Fruit fly (Drosophila melanogaster): Measurements from ENCODE around the gene CG31213.

The CG31213 gene

DNA sequence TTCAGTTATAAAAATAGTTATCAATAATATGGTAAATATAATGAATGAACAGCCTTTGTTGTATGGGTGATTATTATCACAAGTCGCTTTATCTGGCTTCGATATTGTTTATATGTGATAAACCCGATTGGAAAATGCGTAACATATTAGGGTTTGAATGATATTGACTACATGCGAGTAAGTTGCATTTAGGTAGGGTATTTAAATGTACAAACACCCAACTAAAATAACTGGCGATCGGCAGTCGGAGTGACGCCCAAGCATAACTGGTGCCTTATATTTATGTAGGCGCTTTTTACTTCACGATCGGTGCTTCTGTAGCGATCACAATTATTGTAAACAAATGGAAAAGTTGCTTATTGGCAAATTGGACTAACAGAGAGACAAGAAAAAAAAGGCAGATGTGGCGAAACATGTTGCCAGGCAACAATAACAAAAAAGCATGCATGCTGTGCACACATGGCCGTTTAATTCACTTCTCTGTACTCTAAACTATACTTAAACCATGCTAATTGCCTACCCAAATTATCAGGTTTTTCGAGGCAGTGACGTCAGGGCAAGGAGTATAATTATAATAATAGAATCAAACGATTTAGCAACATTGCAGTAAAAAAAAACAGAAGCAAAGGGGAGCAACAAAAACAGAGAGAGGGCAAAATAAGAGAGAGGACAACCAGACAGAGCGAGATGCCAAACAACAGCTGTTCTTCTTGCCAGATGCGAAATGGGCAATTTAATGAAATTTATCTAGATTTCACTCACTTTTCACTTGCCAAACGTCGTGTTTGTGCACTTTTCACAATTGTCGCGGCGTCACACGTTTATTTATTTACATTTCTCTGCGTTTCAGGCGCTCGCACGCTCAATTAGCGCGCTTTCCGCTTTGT lies 34.9 kb downstream of the CG31213 start:
- no peak for TF ChIP-seq CG1620 (GFP tag; optimal IDR thresholded peaks at IDR 0.05)
- TF ChIP-seq tj (GFP tag; optimal IDR thresholded peaks at IDR 0.05), result peak; percentile 35
- peak; percentile 20 for TF ChIP-seq kay (GFP tag; ENCODE audit: borderline replicate concordance)
- TF ChIP-seq pad (GFP tag; optimal IDR thresholded peaks at IDR 0.05), result peak; percentile 57

DNA sequence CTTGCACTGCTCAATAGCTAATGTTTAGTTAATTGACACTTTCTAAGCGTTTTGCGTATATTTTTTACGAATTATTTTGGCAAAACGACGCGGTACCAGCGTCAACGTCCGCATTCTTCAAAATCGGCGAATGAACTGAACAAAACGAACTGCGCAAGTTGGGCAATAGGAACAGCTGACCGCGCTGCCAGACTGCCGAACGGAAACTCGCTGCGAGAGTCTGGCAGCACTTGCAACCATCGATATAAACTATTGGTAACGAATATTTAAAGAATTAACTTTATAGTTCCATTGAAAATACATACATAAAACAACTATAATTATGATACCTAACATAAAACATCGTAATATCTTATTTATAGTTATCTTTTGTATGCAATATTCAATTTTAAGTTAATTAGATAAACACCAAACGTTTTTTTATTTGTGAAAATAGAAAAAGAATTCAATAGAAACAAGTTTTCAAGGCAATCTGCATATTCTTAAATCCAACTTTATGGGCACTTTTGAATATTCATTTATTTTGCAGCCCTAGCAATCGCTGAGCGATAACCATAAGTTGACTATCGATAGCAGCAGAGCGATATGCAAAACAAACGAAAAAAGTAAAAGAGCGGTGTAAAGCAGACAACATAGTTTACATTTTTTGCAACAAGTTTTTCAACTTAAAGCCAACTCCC lies 35.8 kb downstream of the CG31213 start, which contains the start of the genes Hs6st and MED25:
Gene Hs6st, minus strand, starts transcription at position 141 of the 680 bp plus-strand sequence.
Gene MED25, plus strand, starts transcription at position 576 of the 680 bp plus-strand sequence.
- TF ChIP-seq Hr96 (GFP tag; optimal IDR thresholded peaks at IDR 0.05) (no peak), cic (GFP tag; optimal IDR thresholded peaks at IDR 0.05) (no peak), tj (GFP tag; optimal IDR thresholded peaks at IDR 0.05) (peak; percentile 2), CG11617 (GFP tag; optimal IDR thresholded peaks at IDR 0.05) (peak; percentile 41), kay (GFP tag; ENCODE audit: borderline replicate concordance) (no peak), CG33017 (tag; optimal IDR thresholded peaks at IDR 0.05) (no peak), cnc (optimal IDR thresholded peaks at IDR 0.05) (no peak), CG7101 (tag; optimal IDR thresholded peaks at IDR 0.05) (peak; percentile 26), CG7045 (GFP tag; optimal IDR thresholded peaks at IDR 0.05) (peak; percentile 50), toe (GFP tag; optimal IDR thresholded peaks at IDR 0.05) (peak; percentile 42), bab1 (GFP tag; optimal IDR thresholded peaks at IDR 0.05) (peak; percentile 77), Mnt (GFP tag; optimal IDR thresholded peaks at IDR 0.05) (peak; percentile 40), CG14711 (tag; optimal IDR thresholded peaks at IDR 0.05) (peak; percentile 68), CG5204 (GFP tag; optimal IDR thresholded peaks at IDR 0.05) (peak; percentile 47), pad (GFP tag; optimal IDR thresholded peaks at IDR 0.05) (peak; percentile 40), Crg-1 (GFP tag; optimal IDR thresholded peaks at IDR 0.05) (no peak), Clk (GFP tag; optimal IDR thresholded peaks at IDR 0.05) (peak; percentile 50), CG1620 (GFP tag; optimal IDR thresholded peaks at IDR 0.05) (peak; percentile 17), ovo (GFP tag; optimal IDR thresholded peaks at IDR 0.05) (peak; percentile 8), CG12768 (GFP tag; optimal IDR thresholded peaks at IDR 0.05) (peak; percentile 72)

DNA sequence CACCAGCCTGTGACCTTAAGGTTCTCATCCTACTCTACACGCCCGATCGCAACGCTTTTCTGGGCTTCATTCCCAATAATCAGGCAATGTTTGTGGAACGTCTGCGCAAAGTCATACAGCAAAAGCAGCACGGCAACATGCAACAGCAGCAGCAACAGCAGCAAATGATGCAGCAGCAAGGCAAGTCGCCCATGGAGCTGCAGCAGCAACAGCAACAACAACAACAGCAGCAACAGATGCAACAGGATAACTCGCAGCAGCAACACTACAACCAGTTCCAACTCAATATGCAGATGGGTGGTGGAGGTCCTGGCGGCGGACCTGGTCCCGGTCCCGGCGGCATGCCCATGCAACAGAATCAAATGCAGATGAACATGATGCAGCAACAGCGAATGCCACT lies 38.2 kb downstream of the CG31213 start:
- TF ChIP-seq CG33017 (tag; optimal IDR thresholded peaks at IDR 0.05), result no peak

DNA sequence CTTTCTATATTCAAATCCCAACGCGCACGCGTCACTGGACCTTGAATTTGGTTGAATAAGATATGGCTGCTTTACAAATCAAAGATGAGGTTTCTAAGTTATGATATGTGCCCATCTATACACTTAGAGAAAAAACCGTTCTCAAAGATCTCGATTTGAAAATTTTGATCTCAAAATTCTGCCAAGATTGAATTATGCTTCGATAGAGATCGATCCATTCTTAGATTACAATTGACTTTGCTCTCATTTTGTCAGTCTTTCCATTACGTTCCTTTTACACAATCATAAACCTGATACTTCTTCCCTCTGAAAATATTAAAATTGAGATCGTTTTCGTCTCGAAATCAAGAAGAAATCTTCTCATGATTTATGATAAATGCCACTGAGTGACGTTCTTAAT lies 40.0 kb downstream of the CG31213 start:
- TF ChIP-seq pad (GFP tag; optimal IDR thresholded peaks at IDR 0.05) (no peak), Mnt (GFP tag; optimal IDR thresholded peaks at IDR 0.05) (no peak), tj (GFP tag; optimal IDR thresholded peaks at IDR 0.05) (no peak), kay (GFP tag; ENCODE audit: borderline replicate concordance) (no peak), CG7045 (GFP tag; optimal IDR thresholded peaks at IDR 0.05) (no peak), CG5204 (GFP tag; optimal IDR thresholded peaks at IDR 0.05) (no peak), CG11617 (GFP tag; optimal IDR thresholded peaks at IDR 0.05) (no peak), CG7101 (tag; optimal IDR thresholded peaks at IDR 0.05) (no peak), bab1 (GFP tag; optimal IDR thresholded peaks at IDR 0.05) (no peak), CG33017 (tag; optimal IDR thresholded peaks at IDR 0.05) (no peak), Hr96 (GFP tag; optimal IDR thresholded peaks at IDR 0.05) (no peak), Crg-1 (GFP tag; optimal IDR thresholded peaks at IDR 0.05) (no peak), CG1620 (GFP tag; optimal IDR thresholded peaks at IDR 0.05) (no peak), cnc (optimal IDR thresholded peaks at IDR 0.05) (no peak), CG14711 (tag; optimal IDR thresholded peaks at IDR 0.05) (no peak), toe (GFP tag; optimal IDR thresholded peaks at IDR 0.05) (no peak), cic (GFP tag; optimal IDR thresholded peaks at IDR 0.05) (no peak), Clk (GFP tag; optimal IDR thresholded peaks at IDR 0.05) (no peak), ovo (GFP tag; optimal IDR thresholded peaks at IDR 0.05) (no peak)

DNA sequence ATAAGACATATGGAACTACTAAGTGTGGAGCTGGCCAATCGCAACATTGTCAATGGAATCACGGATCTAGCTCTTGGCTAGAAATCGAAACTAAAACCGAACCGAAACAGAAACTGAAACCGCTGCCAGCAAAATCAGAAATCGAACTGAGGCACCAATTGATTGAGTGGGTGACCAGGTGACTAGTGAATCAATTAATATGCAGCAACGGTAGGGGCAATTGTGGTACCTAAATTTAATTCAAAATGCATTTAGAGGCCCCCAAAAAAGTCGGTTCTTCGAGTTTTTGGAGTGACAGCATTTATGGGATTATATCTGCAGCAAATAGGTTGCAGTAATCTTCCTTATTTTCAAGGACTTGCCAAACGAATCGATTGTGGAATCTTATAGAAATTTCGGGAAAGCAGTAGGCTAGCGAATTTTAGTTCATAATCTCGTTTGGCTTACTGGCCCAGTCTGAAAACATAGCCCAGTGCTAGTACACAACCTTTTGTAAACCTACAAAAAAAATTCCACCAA lies 40.8 kb downstream of the CG31213 start, which contains the start of the genes CG17190 and CG4836:
Gene CG17190, minus strand, starts transcription at position 101 of the 519 bp plus-strand sequence.
Gene CG4836, plus strand, starts transcription at position 469 of the 519 bp plus-strand sequence.
- no peak for TF ChIP-seq bab1 (GFP tag; optimal IDR thresholded peaks at IDR 0.05)
- no peak for TF ChIP-seq CG7101 (tag; optimal IDR thresholded peaks at IDR 0.05)
- no peak for TF ChIP-seq CG12768 (GFP tag; optimal IDR thresholded peaks at IDR 0.05)
- TF ChIP-seq pad (GFP tag; optimal IDR thresholded peaks at IDR 0.05), result no peak
- TF ChIP-seq Mnt (GFP tag; optimal IDR thresholded peaks at IDR 0.05), result no peak
- no peak for TF ChIP-seq CG7045 (GFP tag; optimal IDR thresholded peaks at IDR 0.05)

DNA sequence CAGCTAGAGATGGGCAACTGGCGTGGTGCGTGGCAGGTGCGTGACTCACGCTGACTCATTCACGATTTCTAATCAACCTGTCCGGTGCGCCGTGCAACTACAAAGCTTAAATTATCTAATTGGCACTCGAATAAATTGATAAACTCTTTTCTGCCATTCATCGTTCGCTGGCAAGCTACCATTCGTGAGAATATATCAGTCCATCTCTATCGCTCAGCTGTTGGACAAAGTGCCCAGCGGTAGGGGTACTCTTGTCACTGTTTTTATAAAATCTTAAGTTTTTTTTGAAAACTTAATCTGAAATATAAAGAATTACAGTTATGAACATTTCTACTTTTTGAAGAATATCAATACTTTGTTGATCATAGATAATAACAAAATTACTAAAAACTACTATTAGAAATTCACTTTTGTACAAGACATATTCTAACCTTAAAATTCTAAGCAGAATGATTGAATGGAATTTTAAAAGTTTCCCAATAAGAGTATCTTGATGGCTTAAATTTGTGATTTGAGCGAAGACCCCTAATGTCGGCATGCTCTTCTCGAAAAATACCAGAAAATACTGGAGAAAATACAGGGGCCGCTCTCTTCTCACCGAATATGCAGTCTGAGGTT lies 48.6 kb downstream of the CG31213 start, which contains the start of the genes PIG-L and psidin:
Gene PIG-L, minus strand, starts transcription at position 187 of the 618 bp plus-strand sequence.
Gene psidin, plus strand, starts transcription at position 553 of the 618 bp plus-strand sequence.
- TF ChIP-seq CG33017 (tag; optimal IDR thresholded peaks at IDR 0.05) (peak; percentile 80), kay (GFP tag; ENCODE audit: borderline replicate concordance) (no peak), cic (GFP tag; optimal IDR thresholded peaks at IDR 0.05) (peak; percentile 14), pad (GFP tag; optimal IDR thresholded peaks at IDR 0.05) (peak; percentile 61), bab1 (GFP tag; optimal IDR thresholded peaks at IDR 0.05) (peak; percentile 25), Mnt (GFP tag; optimal IDR thresholded peaks at IDR 0.05) (peak; percentile 26), ovo (GFP tag; optimal IDR thresholded peaks at IDR 0.05) (peak; percentile 62), Hr96 (GFP tag; optimal IDR thresholded peaks at IDR 0.05) (peak; percentile 86), cnc (optimal IDR thresholded peaks at IDR 0.05) (no peak), tj (GFP tag; optimal IDR thresholded peaks at IDR 0.05) (peak; percentile 69), CG5204 (GFP tag; optimal IDR thresholded peaks at IDR 0.05) (peak; percentile 94), CG12768 (GFP tag; optimal IDR thresholded peaks at IDR 0.05) (peak; percentile 58), CG1620 (GFP tag; optimal IDR thresholded peaks at IDR 0.05) (peak; percentile 87), CG11617 (GFP tag; optimal IDR thresholded peaks at IDR 0.05) (peak; percentile 92), Crg-1 (GFP tag; optimal IDR thresholded peaks at IDR 0.05) (peak; percentile 64), CG7101 (tag; optimal IDR thresholded peaks at IDR 0.05) (peak; percentile 80), CG7045 (GFP tag; optimal IDR thresholded peaks at IDR 0.05) (peak; percentile 85), Clk (GFP tag; optimal IDR thresholded peaks at IDR 0.05) (peak; percentile 10), CG14711 (tag; optimal IDR thresholded peaks at IDR 0.05) (peak; percentile 59), toe (GFP tag; optimal IDR thresholded peaks at IDR 0.05) (peak; percentile 84)

All from whole organism, adult.